Worm (Caenorhabditis elegans) whole organism, mixed stage, embryonic: Measurements from ENCODE around the gene tag-280.

Experiments
- bed-3 ChIP-seq: fragments of 200-800 bp; sonication (Bioruptor generic); optimal IDR thresholded peaks from 3 replicates; lab custom pipeline; 2018; ENCODE audit warnings: mild to moderate bottlenecking, missing genetic modification characterization, moderate library complexity, missing compliant biosample characterization
- elt-1 ChIP-seq: sonication (generic microtip); optimal IDR thresholded peaks from 2 replicates; lab custom pipeline; 2017; ENCODE audit warnings: missing genetic modification characterization, mild to moderate bottlenecking, missing compliant biosample characterization, antibody characterized with exemption, moderate library complexity, borderline replicate concordance; ENCODE audit not compliant: insufficient read depth
- lsy-2 ChIP-seq: fragments of 150-350 bp; optimal IDR thresholded peaks from 2 replicates; lab custom pipeline; 2014; ENCODE audit warnings: missing biosample characterization, missing genetic modification characterization
- nhr-237 ChIP-seq: fragments of 150-350 bp; optimal IDR thresholded peaks from 2 replicates; lab custom pipeline; 2014; ENCODE audit warnings: missing biosample characterization, missing genetic modification characterization
- nhr-28 ChIP-seq: fragments of 150-350 bp; optimal IDR thresholded peaks from 2 replicates; lab custom pipeline; 2014; ENCODE audit warnings: missing biosample characterization, missing genetic modification characterization
- nhr-76 ChIP-seq: sonication (generic microtip); optimal IDR thresholded peaks from 2 replicates; lab custom pipeline; 2017; ENCODE audit warnings: missing biosample characterization, missing genetic modification characterization
- pha-4 ChIP-seq: fragments of 150-350 bp; optimal IDR thresholded peaks from 2 replicates; lab custom pipeline; 2018; ENCODE audit warnings: missing biosample characterization, missing genetic modification reagents, missing genetic modification characterization
- snpc-4 ChIP-seq: fragments of 150-350 bp; optimal IDR thresholded peaks from 2 replicates; lab custom pipeline; 2014; ENCODE audit warnings: missing biosample characterization, missing genetic modification characterization
- unc-39 ChIP-seq: fragments of 150-350 bp; optimal IDR thresholded peaks from 2 replicates; lab custom pipeline; 2014; ENCODE audit warnings: missing biosample characterization, missing genetic modification characterization
- ztf-11 ChIP-seq: fragments of 150-350 bp; optimal IDR thresholded peaks from 2 replicates; lab custom pipeline; 2014; ENCODE audit warnings: missing biosample characterization, missing genetic modification characterization

DNA sequence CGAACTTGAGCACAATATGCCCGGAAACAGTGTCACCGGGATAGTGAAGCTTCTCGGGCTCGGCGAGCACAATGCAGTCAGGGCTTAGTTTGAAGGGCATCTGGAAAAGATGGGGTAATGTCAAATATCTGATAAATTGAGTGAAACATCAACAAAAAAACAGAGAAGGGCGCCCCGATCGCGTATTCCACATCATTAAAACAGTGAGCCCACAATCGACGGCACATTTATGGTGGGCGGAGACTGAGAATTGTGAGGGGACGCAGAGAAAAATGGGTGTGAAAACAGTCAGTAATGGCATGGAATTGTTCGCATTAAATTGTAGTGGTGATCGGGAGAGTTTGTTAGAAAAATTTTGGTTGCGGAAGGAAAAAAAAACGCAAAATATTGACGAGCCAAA lies 20.4 kb downstream of the tag-280 start, which contains the start of gene arrd-9:
- TF ChIP-seq snpc-4 (tag; lab: Kevin White, UChicago) (no peak), pha-4 (no peak), nhr-76 (no peak), unc-39 (tag; lab: Kevin White, UChicago) (no peak), bed-3 (GFP tag; lab: Kevin White, UChicago) (no peak), nhr-28 (tag; lab: Kevin White, UChicago) (no peak), nhr-237 (no peak), elt-1 (tag; lab: Kevin White, UChicago) (no peak), lsy-2 (no peak), ztf-11 (tag; lab: Kevin White, UChicago) (no peak)
